Worm (Caenorhabditis elegans): ENCODE data around the gene max-2.

Gene max-2

DNA sequence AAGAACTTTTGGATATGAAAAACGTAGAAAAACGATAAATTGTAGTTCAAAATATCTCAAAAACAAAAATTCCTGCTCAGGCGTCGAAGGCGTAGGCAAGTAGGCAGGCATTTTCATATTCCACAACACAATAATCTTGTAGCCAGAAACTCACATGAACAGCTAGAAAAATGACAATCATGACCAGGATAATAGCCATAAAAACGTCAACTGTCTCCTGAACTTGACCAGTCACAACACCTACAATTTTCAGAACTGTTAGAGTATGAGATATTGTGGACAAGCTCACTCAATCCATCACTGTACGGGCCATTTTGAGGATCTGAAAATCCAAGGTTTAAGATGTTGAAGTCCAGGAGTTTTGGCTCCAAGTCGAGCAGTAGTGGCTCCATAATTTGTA, 28.2 kb downstream of the max-2 start, which contains the start of gene Y38F1A.7:
Y38F1A.7 (minus strand) TSS at position 392 of the 400 bp plus-strand sequence.
- no peak for TF ChIP-seq W03F9.2 (tag; optimal IDR thresholded peaks at IDR 0.05)

ce11 chrII:12996249-12996648, 29.4 kb downstream of the max-2 start, which contains the start of gene hphd-1:
Gene hphd-1 (minus strand): TSS chrII:12996571.
- TF ChIP-seq dao-5 (tag; optimal IDR thresholded peaks at IDR 0.05) (no peak), him-1 (tag; optimal IDR thresholded peaks at IDR 0.05) (no peak), W03F9.2 (tag; optimal IDR thresholded peaks at IDR 0.05) (no peak)

ce11 chrII:12995322-12995721, 30.3 kb downstream of the max-2 start:
- no peak for TF ChIP-seq dao-5 (tag; optimal IDR thresholded peaks at IDR 0.05)
- TF ChIP-seq W03F9.2 (tag; optimal IDR thresholded peaks at IDR 0.05) = no peak
- no peak for TF ChIP-seq him-1 (tag; optimal IDR thresholded peaks at IDR 0.05)

DNA sequence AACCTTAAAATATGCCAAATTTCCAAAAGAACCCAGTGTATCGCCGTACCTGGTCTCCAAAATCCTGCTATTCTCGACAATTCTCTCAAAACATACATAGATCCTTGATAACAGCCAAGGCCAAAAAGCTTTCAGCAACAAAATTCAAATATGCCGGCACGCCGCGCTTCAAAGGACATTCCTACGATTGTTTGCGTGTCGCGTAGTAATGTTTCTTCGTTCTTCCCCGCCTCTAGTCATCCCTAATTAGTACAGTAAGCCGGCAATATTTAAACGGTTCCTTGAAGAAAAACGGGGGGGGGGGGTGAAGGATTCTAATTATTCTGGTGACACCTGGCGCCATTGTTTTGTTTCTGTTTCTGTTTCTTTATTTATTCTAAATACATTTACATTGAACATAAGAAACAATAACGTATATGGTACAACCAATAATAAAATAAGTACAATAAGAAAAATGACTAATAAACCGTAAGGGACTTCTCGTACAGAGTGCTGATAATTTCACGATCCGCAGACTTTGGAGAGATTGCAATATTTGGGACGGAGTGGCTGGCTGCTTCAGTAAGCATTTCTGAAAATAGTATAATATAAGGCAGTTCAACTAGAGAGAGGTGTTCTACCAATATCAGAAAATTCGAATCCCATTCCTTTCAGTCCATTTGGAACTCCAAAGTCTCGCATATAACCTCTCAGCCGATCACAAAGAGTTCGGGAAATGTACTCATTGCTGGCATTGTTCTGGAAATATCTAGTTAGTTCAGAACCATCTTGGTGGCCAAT, 31.4 kb downstream of the max-2 start:
- TF ChIP-seq W03F9.2 (tag; optimal IDR thresholded peaks at IDR 0.05) (no peak), dao-5 (tag; optimal IDR thresholded peaks at IDR 0.05) (no peak), him-1 (tag; optimal IDR thresholded peaks at IDR 0.05) (no peak)

ce11 chrII:12992980-12993379, 32.7 kb downstream of the max-2 start:
- TF ChIP-seq W03F9.2 (tag; optimal IDR thresholded peaks at IDR 0.05) (no peak), dao-5 (tag; optimal IDR thresholded peaks at IDR 0.05) (no peak), him-1 (tag; optimal IDR thresholded peaks at IDR 0.05) (no peak)

DNA sequence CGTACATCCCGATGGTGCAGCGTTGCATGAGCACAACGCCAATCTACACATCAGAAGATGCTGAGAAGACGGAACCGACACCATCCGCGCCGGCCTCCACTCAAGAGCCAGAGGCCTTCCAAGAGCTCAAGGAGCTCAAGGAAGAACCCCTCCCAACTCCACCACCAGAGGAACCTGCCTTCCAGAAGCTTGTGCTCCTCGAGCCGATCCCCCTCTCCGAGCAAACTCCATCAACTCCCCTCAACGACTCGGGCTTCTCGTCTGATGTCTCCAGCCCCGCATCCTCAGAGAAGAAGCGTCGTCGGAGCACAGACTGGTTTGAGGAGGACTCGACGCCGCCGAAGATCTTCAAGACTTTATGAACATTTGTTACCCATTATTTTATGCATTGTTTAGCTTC, 33.5 kb downstream of the max-2 start:
- no peak for TF ChIP-seq dao-5 (tag; optimal IDR thresholded peaks at IDR 0.05)
- no peak for TF ChIP-seq him-1 (tag; optimal IDR thresholded peaks at IDR 0.05)
- no peak for TF ChIP-seq W03F9.2 (tag; optimal IDR thresholded peaks at IDR 0.05)

- TF ChIP-seq him-1 (tag; optimal IDR thresholded peaks at IDR 0.05) = no peak
- no peak for TF ChIP-seq W03F9.2 (tag; optimal IDR thresholded peaks at IDR 0.05)
- no peak for TF ChIP-seq dao-5 (tag; optimal IDR thresholded peaks at IDR 0.05)
Observed at ce11 chrII:12991594-12991993, 34.0 kb downstream of the max-2 start.

- no peak for TF ChIP-seq dao-5 (tag; optimal IDR thresholded peaks at IDR 0.05)
- TF ChIP-seq him-1 (tag; optimal IDR thresholded peaks at IDR 0.05) = no peak
- no peak for TF ChIP-seq W03F9.2 (tag; optimal IDR thresholded peaks at IDR 0.05)
Observed at ce11 chrII:12990964-12991593, 34.6 kb downstream of the max-2 start.

DNA sequence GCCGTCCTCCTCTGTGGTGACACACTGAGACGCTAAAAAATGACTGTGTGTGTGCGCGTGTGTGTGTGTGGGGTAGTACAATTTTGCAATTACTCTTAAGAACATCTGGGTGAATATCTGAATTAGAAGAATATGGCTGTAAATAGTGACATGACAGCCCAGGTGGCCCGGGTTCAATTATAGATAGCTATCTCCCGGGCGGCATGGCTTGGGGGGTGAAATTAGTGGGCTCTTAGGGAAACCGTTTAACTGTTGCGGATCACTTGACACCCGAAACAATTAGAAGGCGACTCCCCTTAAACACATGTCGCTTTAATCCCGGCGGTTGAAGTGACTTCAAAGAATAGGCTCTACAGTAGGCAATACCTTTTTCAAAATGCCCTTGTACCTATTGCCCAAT, 35.5 kb downstream of the max-2 start:
- TF ChIP-seq dao-5 (tag; optimal IDR thresholded peaks at IDR 0.05) = no peak
- no peak for TF ChIP-seq him-1 (tag; optimal IDR thresholded peaks at IDR 0.05)
- TF ChIP-seq W03F9.2 (tag; optimal IDR thresholded peaks at IDR 0.05) = no peak

DNA sequence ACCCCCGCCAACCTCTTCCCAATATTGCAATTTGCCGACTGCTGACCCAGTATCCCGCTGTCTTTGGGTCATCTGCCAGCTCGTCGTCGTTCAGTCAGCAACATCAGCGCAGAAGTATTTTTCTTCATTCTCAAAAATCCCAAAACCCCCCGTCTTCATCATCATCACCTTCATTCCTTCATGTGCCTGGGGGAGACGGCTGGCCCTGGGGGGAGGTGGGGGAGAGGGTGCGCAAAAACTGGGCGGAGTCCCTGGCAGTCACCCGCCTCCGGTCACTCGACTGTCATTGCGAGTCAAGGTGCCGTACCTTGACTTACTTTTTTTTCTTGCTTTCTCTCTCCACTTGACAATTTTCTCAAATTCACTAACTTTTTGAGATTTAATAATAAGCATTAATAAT, 37.8 kb downstream of the max-2 start:
- no peak for TF ChIP-seq dao-5 (tag; optimal IDR thresholded peaks at IDR 0.05)
- no peak for TF ChIP-seq W03F9.2 (tag; optimal IDR thresholded peaks at IDR 0.05)

ce11 chrII:12985813-12986212, 39.8 kb downstream of the max-2 start:
- TF ChIP-seq dao-5 (tag; optimal IDR thresholded peaks at IDR 0.05) (no peak), W03F9.2 (tag; optimal IDR thresholded peaks at IDR 0.05) (no peak), him-1 (tag; optimal IDR thresholded peaks at IDR 0.05) (no peak)

ce11 chrII:12984709-12985108, 40.9 kb downstream of the max-2 start:
- TF ChIP-seq dao-5 (tag; optimal IDR thresholded peaks at IDR 0.05) (no peak), him-1 (tag; optimal IDR thresholded peaks at IDR 0.05) (no peak), W03F9.2 (tag; optimal IDR thresholded peaks at IDR 0.05) (no peak)

ce11 chrII:12982830-12983229, 42.8 kb downstream of the max-2 start:
- TF ChIP-seq dao-5 (tag; optimal IDR thresholded peaks at IDR 0.05) = no peak
- TF ChIP-seq him-1 (tag; optimal IDR thresholded peaks at IDR 0.05) = no peak
- no peak for TF ChIP-seq W03F9.2 (tag; optimal IDR thresholded peaks at IDR 0.05)

- TF ChIP-seq him-1 (tag; optimal IDR thresholded peaks at IDR 0.05) = no peak
- no peak for TF ChIP-seq dao-5 (tag; optimal IDR thresholded peaks at IDR 0.05)
- no peak for TF ChIP-seq W03F9.2 (tag; optimal IDR thresholded peaks at IDR 0.05)
Observed at ce11 chrII:12981980-12982575, 43.6 kb downstream of the max-2 start.
